ENCODE assay signal across 1 fruit fly cellular context in genomic region chrX:6983500-6984320, dm6.
A peak's percentile ranks its signal among the peaks of the same experiment; 100 is the strongest.
TF ChIP-seq lines count a peak whose summit lies in the region.

No protein-coding gene starts in this region.

TF ChIP-seq in whole organism, embryonic, 481 proteins besides CTCF, POLR2A, EP300 and RAD21 (continued from another document):
- no peak for TF ChIP-seq pzg (GFP tag; optimal IDR thresholded peaks at IDR 0.05; lab: Kevin White, UChicago)
- no peak for TF ChIP-seq luna (GFP tag; optimal IDR thresholded peaks at IDR 0.05; lab: Kevin White, UChicago)
- no peak for TF ChIP-seq Spps (tag; optimal IDR thresholded peaks at IDR 0.05; lab: Kevin White, UChicago)
- TF ChIP-seq run (tag; optimal IDR thresholded peaks at IDR 0.05; lab: Kevin White, UChicago): no peak
- no peak for TF ChIP-seq CG17912 (GFP tag; optimal IDR thresholded peaks at IDR 0.05; lab: Kevin White, UChicago)
- no peak for TF ChIP-seq CG1792 (GFP tag; optimal IDR thresholded peaks at IDR 0.05; lab: Kevin White, UChicago)
- no peak for TF ChIP-seq CG31365 (tag; optimal IDR thresholded peaks at IDR 0.05; lab: Kevin White, UChicago)
- TF ChIP-seq Ravus (GFP tag; IDR thresholded peaks at IDR 0.05; lab: Robert Waterston, UW): no peak
- TF ChIP-seq trem (tag; optimal IDR thresholded peaks at IDR 0.05; lab: Kevin White, UChicago): no peak
- TF ChIP-seq D19A (tag; optimal IDR thresholded peaks at IDR 0.05; lab: Kevin White, UChicago): peak; percentile 10
- TF ChIP-seq CG10565 (GFP tag; optimal IDR thresholded peaks at IDR 0.05; lab: Kevin White, UChicago): no peak
- no peak for TF ChIP-seq onecut (GFP tag; IDR thresholded peaks at IDR 0.05; lab: Robert Waterston, UW)
- no peak for TF ChIP-seq ase (GFP tag; IDR thresholded peaks at IDR 0.05; lab: Robert Waterston, UW)
- TF ChIP-seq ato (GFP tag; IDR thresholded peaks at IDR 0.05; lab: Robert Waterston, UW; ENCODE audit: partially characterized antibody): no peak
- no peak for TF ChIP-seq usp (GFP tag; optimal IDR thresholded peaks at IDR 0.05; lab: Kevin White, UChicago)
- TF ChIP-seq CG1602 (GFP tag; optimal IDR thresholded peaks at IDR 0.05; lab: Kevin White, UChicago): no peak
- TF ChIP-seq CG11560 (tag; IDR thresholded peaks at IDR 0.05; lab: Robert Waterston, UW): no peak
- TF ChIP-seq Jarid2 (GFP tag; optimal IDR thresholded peaks at IDR 0.05; lab: Kevin White, UChicago): no peak
- no peak for TF ChIP-seq stc (GFP tag; IDR thresholded peaks at IDR 0.05; lab: Robert Waterston, UW)
- no peak for TF ChIP-seq lov (optimal IDR thresholded peaks at IDR 0.05; lab: Kevin White, UChicago)
- TF ChIP-seq lov (GFP tag; IDR thresholded peaks at IDR 0.05; lab: Robert Waterston, UW): no peak
- peak; percentile 44 for TF ChIP-seq CG15696 (tag; optimal IDR thresholded peaks at IDR 0.05; lab: Kevin White, UChicago)
- TF ChIP-seq tup (GFP tag; optimal IDR thresholded peaks at IDR 0.05; lab: Kevin White, UChicago): no peak
- TF ChIP-seq vfl (GFP tag; optimal IDR thresholded peaks at IDR 0.05; lab: Kevin White, UChicago): no peak
- TF ChIP-seq CG14965 (GFP tag; optimal IDR thresholded peaks at IDR 0.05; lab: Kevin White, UChicago; ENCODE audit: borderline replicate concordance): no peak
- peak; percentile 29 for TF ChIP-seq phol (tag; optimal IDR thresholded peaks at IDR 0.05; lab: Kevin White, UChicago)
- 0 out of 2 replicates have a peak, but pooled peaks have one; percentile 10 for TF ChIP-seq Ptx1 (GFP tag; IDR thresholded peaks at IDR 0.05; lab: Robert Waterston, UW)
- TF ChIP-seq CG18619 (GFP tag; optimal IDR thresholded peaks at IDR 0.05; lab: Kevin White, UChicago): no peak
- no peak for TF ChIP-seq Doc2 (GFP tag; IDR thresholded peaks at IDR 0.05; lab: Robert Waterston, UW)
- no peak for TF ChIP-seq CG14441 (GFP tag; IDR thresholded peaks at IDR 0.05; lab: Robert Waterston, UW)
- TF ChIP-seq mirr (GFP tag; optimal IDR thresholded peaks at IDR 0.05; lab: Kevin White, UChicago): no peak
- TF ChIP-seq zen2 (GFP tag; IDR thresholded peaks at IDR 0.05; lab: Robert Waterston, UW; ENCODE audit: partially characterized antibody): no peak
- TF ChIP-seq CG17361 (GFP tag; IDR thresholded peaks at IDR 0.05; lab: Robert Waterston, UW): peak; percentile 38; the same call in 1 of the 3 replicates
- TF ChIP-seq CG9437 (GFP tag; optimal IDR thresholded peaks at IDR 0.05; lab: Kevin White, UChicago): no peak
- no peak for TF ChIP-seq CG12155 (GFP tag; optimal IDR thresholded peaks at IDR 0.05; lab: Kevin White, UChicago)
- TF ChIP-seq CG6689 (GFP tag; IDR thresholded peaks at IDR 0.05; lab: Robert Waterston, UW): 0 out of 2 replicates have a peak, but pooled peaks have one; percentile 8
- no peak for TF ChIP-seq CG3995 (GFP tag; optimal IDR thresholded peaks at IDR 0.05; lab: Kevin White, UChicago)
- TF ChIP-seq Sin3A (optimal IDR thresholded peaks at IDR 0.05; lab: Kevin White, UChicago): no peak
- no peak for TF ChIP-seq Dbx (GFP tag; IDR thresholded peaks at IDR 0.05; lab: Robert Waterston, UW)
- no peak for TF ChIP-seq hkb (optimal IDR thresholded peaks at IDR 0.05; lab: Kevin White, UChicago)
- no peak for TF ChIP-seq hkb (GFP tag; IDR thresholded peaks at IDR 0.05; lab: Robert Waterston, UW)
- no peak for TF ChIP-seq btn (GFP tag; optimal IDR thresholded peaks at IDR 0.05; lab: Kevin White, UChicago)
- no peak for TF ChIP-seq CG33213 (GFP tag; optimal IDR thresholded peaks at IDR 0.05; lab: Kevin White, UChicago)
- no peak for TF ChIP-seq CG7745 (tag; optimal IDR thresholded peaks at IDR 0.05; lab: Kevin White, UChicago)
- no peak for TF ChIP-seq ttk (GFP tag; IDR thresholded peaks at IDR 0.05; lab: Robert Waterston, UW)
- peak; percentile 1 for TF ChIP-seq CG8388 (GFP tag; optimal IDR thresholded peaks at IDR 0.05; lab: Kevin White, UChicago)
- TF ChIP-seq tx (GFP tag; optimal IDR thresholded peaks at IDR 0.05; lab: Kevin White, UChicago): no peak
- no peak for TF ChIP-seq Opbp (GFP tag; IDR thresholded peaks at IDR 0.05; lab: Robert Waterston, UW; ENCODE audit: partially characterized antibody)
- TF ChIP-seq CG12104 (GFP tag; optimal IDR thresholded peaks at IDR 0.05; lab: Kevin White, UChicago): no peak
- no peak for TF ChIP-seq ac (GFP tag; optimal IDR thresholded peaks at IDR 0.05; lab: Kevin White, UChicago)
- TF ChIP-seq nau (GFP tag; optimal IDR thresholded peaks at IDR 0.05; lab: Kevin White, UChicago): no peak
- TF ChIP-seq CG9817 (tag; optimal IDR thresholded peaks at IDR 0.05; lab: Kevin White, UChicago): no peak
- TF ChIP-seq Ada2b (GFP tag; IDR thresholded peaks at IDR 0.05; lab: Robert Waterston, UW): no peak
- TF ChIP-seq salm (tag; optimal IDR thresholded peaks at IDR 0.05; lab: Kevin White, UChicago): no peak
- no peak for TF ChIP-seq gro (GFP tag; optimal IDR thresholded peaks at IDR 0.05; lab: Kevin White, UChicago)
- no peak for TF ChIP-seq prd (optimal IDR thresholded peaks at IDR 0.05; lab: Kevin White, UChicago)
- TF ChIP-seq prd (GFP tag; IDR thresholded peaks at IDR 0.05; lab: Robert Waterston, UW): peak; percentile 36; the same call in 2 of the 3 replicates
- no peak for TF ChIP-seq Lpt (GFP tag; optimal IDR thresholded peaks at IDR 0.05; lab: Kevin White, UChicago)
- no peak for TF ChIP-seq Tbp (GFP tag; optimal IDR thresholded peaks at IDR 0.05; lab: Kevin White, UChicago)
- peak; percentile 27 for TF ChIP-seq nmo (GFP tag; optimal IDR thresholded peaks at IDR 0.05; lab: Kevin White, UChicago)
- TF ChIP-seq CG10543 (GFP tag; optimal IDR thresholded peaks at IDR 0.05; lab: Kevin White, UChicago): no peak
- TF ChIP-seq cato (GFP tag; optimal IDR thresholded peaks at IDR 0.05; lab: Kevin White, UChicago; ENCODE audit: borderline replicate concordance): no peak
- no peak for TF ChIP-seq da (GFP tag; optimal IDR thresholded peaks at IDR 0.05; lab: Kevin White, UChicago)
- TF ChIP-seq CG31224 (GFP tag; IDR thresholded peaks at IDR 0.05; lab: Robert Waterston, UW): no peak
- TF ChIP-seq mld (GFP tag; IDR thresholded peaks at IDR 0.05; lab: Robert Waterston, UW; ENCODE audit: partially characterized antibody): no peak
- TF ChIP-seq CG1603 (tag; optimal IDR thresholded peaks at IDR 0.05; lab: Kevin White, UChicago): no peak
- TF ChIP-seq bcd (GFP tag; optimal IDR thresholded peaks at IDR 0.05; lab: Kevin White, UChicago): peak; percentile 3
- TF ChIP-seq kay (GFP tag; optimal IDR thresholded peaks at IDR 0.05; lab: Kevin White, UChicago): no peak
- peak; percentile 57; the same call in 1 of the 2 replicates for TF ChIP-seq Xrp1 (GFP tag; IDR thresholded peaks at IDR 0.05; lab: Robert Waterston, UW)
- TF ChIP-seq Hr39 (optimal IDR thresholded peaks at IDR 0.05; lab: Kevin White, UChicago): no peak
- TF ChIP-seq sens-2 (GFP tag; IDR thresholded peaks at IDR 0.05; lab: Robert Waterston, UW): no peak
- TF ChIP-seq Dip3 (GFP tag; optimal IDR thresholded peaks at IDR 0.05; lab: Kevin White, UChicago): no peak
- TF ChIP-seq Nf-YC (tag; optimal IDR thresholded peaks at IDR 0.05; lab: Kevin White, UChicago): no peak
- no peak for TF ChIP-seq CG6175 (GFP tag; IDR thresholded peaks at IDR 0.05; lab: Robert Waterston, UW)
- TF ChIP-seq CG32772 (GFP tag; IDR thresholded peaks at IDR 0.05; lab: Robert Waterston, UW): no peak
- TF ChIP-seq CoRest (tag; optimal IDR thresholded peaks at IDR 0.05; lab: Kevin White, UChicago): no peak
- TF ChIP-seq tio (GFP tag; optimal IDR thresholded peaks at IDR 0.05; lab: Kevin White, UChicago): no peak
- no peak for TF ChIP-seq Xbp1 (GFP tag; optimal IDR thresholded peaks at IDR 0.05; lab: Kevin White, UChicago)
- no peak for TF ChIP-seq CG13624 (GFP tag; optimal IDR thresholded peaks at IDR 0.05; lab: Kevin White, UChicago)
- peak; percentile 32; the same call in 1 of the 2 replicates for TF ChIP-seq Drgx (GFP tag; IDR thresholded peaks at IDR 0.05; lab: Robert Waterston, UW)
- no peak for TF ChIP-seq sna (GFP tag; IDR thresholded peaks at IDR 0.05; lab: Robert Waterston, UW; ENCODE audit: partially characterized antibody)
- TF ChIP-seq peb (GFP tag; IDR thresholded peaks at IDR 0.05; lab: Robert Waterston, UW): no peak
- TF ChIP-seq sisA (GFP tag; IDR thresholded peaks at IDR 0.05; lab: Robert Waterston, UW): no peak
- no peak for TF ChIP-seq en (GFP tag; optimal IDR thresholded peaks at IDR 0.05; lab: Kevin White, UChicago)
- TF ChIP-seq lilli (GFP tag; optimal IDR thresholded peaks at IDR 0.05; lab: Kevin White, UChicago): no peak
- TF ChIP-seq D19B (GFP tag; optimal IDR thresholded peaks at IDR 0.05; lab: Kevin White, UChicago): no peak
- TF ChIP-seq repo (GFP tag; optimal IDR thresholded peaks at IDR 0.05; lab: Kevin White, UChicago): no peak
- TF ChIP-seq pita (GFP tag; optimal IDR thresholded peaks at IDR 0.05; lab: Kevin White, UChicago): no peak
- no peak for TF ChIP-seq CG4282 (GFP tag; optimal IDR thresholded peaks at IDR 0.05; lab: Kevin White, UChicago)
- no peak for TF ChIP-seq HmgD (GFP tag; optimal IDR thresholded peaks at IDR 0.05; lab: Kevin White, UChicago)
- no peak for TF ChIP-seq CG13424 (tag; optimal IDR thresholded peaks at IDR 0.05; lab: Kevin White, UChicago)
- TF ChIP-seq CG17385 (GFP tag; optimal IDR thresholded peaks at IDR 0.05; lab: Kevin White, UChicago): no peak
- TF ChIP-seq CG9932 (GFP tag; IDR thresholded peaks at IDR 0.05; lab: Robert Waterston, UW): no peak
- TF ChIP-seq Bteb2 (GFP tag; optimal IDR thresholded peaks at IDR 0.05; lab: Kevin White, UChicago): no peak
- no peak for TF ChIP-seq Side (GFP tag; optimal IDR thresholded peaks at IDR 0.05; lab: Kevin White, UChicago)
- no peak for TF ChIP-seq CG2202 (tag; optimal IDR thresholded peaks at IDR 0.05; lab: Kevin White, UChicago)
- TF ChIP-seq BEAF-32 (GFP tag; optimal IDR thresholded peaks at IDR 0.05; lab: Kevin White, UChicago): peak; percentile 5
- no peak for TF ChIP-seq sd (tag; optimal IDR thresholded peaks at IDR 0.05; lab: Kevin White, UChicago)
- no peak for TF ChIP-seq Neu2 (GFP tag; optimal IDR thresholded peaks at IDR 0.05; lab: Kevin White, UChicago; ENCODE audit: borderline replicate concordance)
- no peak for TF ChIP-seq Adf1 (GFP tag; IDR thresholded peaks at IDR 0.05; lab: Robert Waterston, UW)
- no peak for TF ChIP-seq ci (GFP tag; IDR thresholded peaks at IDR 0.05; lab: Robert Waterston, UW)
- TF ChIP-seq danr (GFP tag; IDR thresholded peaks at IDR 0.05; lab: Robert Waterston, UW): no peak
- no peak for TF ChIP-seq mam (GFP tag; optimal IDR thresholded peaks at IDR 0.05; lab: Kevin White, UChicago)
- TF ChIP-seq cwo (GFP tag; optimal IDR thresholded peaks at IDR 0.05; lab: Kevin White, UChicago): no peak
- TF ChIP-seq dan (GFP tag; IDR thresholded peaks at IDR 0.05; lab: Robert Waterston, UW): no peak
- TF ChIP-seq pb (GFP tag; optimal IDR thresholded peaks at IDR 0.05; lab: Kevin White, UChicago): no peak
- no peak for TF ChIP-seq Mad (GFP tag; optimal IDR thresholded peaks at IDR 0.05; lab: Kevin White, UChicago)
- TF ChIP-seq Myb (GFP tag; optimal IDR thresholded peaks at IDR 0.05; lab: Kevin White, UChicago): no peak
- no peak for TF ChIP-seq Rx (GFP tag; IDR thresholded peaks at IDR 0.05; lab: Robert Waterston, UW)
- TF ChIP-seq Hmx (GFP tag; optimal IDR thresholded peaks at IDR 0.05; lab: Kevin White, UChicago): no peak
- TF ChIP-seq Chrac-16 (GFP tag; optimal IDR thresholded peaks at IDR 0.05; lab: Kevin White, UChicago): no peak
- no peak for TF ChIP-seq Hr51 (GFP tag; optimal IDR thresholded peaks at IDR 0.05; lab: Kevin White, UChicago)
- no peak for TF ChIP-seq jigr1 (GFP tag; IDR thresholded peaks at IDR 0.05; lab: Robert Waterston, UW)
- no peak for TF ChIP-seq Lim3 (GFP tag; IDR thresholded peaks at IDR 0.05; lab: Robert Waterston, UW)
- no peak for TF ChIP-seq CG12659 (GFP tag; optimal IDR thresholded peaks at IDR 0.05; lab: Kevin White, UChicago)
- TF ChIP-seq Dref (GFP tag; IDR thresholded peaks at IDR 0.05; lab: Robert Waterston, UW): peak; percentile 25; the same call in 1 of the 2 replicates
- TF ChIP-seq YL-1 (GFP tag; optimal IDR thresholded peaks at IDR 0.05; lab: Kevin White, UChicago): no peak
- TF ChIP-seq crol (GFP tag; IDR thresholded peaks at IDR 0.05; lab: Robert Waterston, UW): peak; percentile 55; the same call in 1 of the 2 replicates
- TF ChIP-seq CG16779 (GFP tag; IDR thresholded peaks at IDR 0.05; lab: Robert Waterston, UW): no peak
- TF ChIP-seq Hr78 (GFP tag; optimal IDR thresholded peaks at IDR 0.05; lab: Kevin White, UChicago): no peak
- TF ChIP-seq kni (GFP tag; optimal IDR thresholded peaks at IDR 0.05; lab: Kevin White, UChicago): peak; percentile 49
- TF ChIP-seq ash1 (GFP tag; optimal IDR thresholded peaks at IDR 0.05; lab: Kevin White, UChicago): no peak
- no peak for TF ChIP-seq ranshi (GFP tag; IDR thresholded peaks at IDR 0.05; lab: Robert Waterston, UW)
- no peak for TF ChIP-seq E2f2 (GFP tag; IDR thresholded peaks at IDR 0.05; lab: Robert Waterston, UW)
- no peak for TF ChIP-seq CG12942 (GFP tag; optimal IDR thresholded peaks at IDR 0.05; lab: Kevin White, UChicago)
- TF ChIP-seq chif (GFP tag; optimal IDR thresholded peaks at IDR 0.05; lab: Kevin White, UChicago): no peak
- peak; percentile 38 for TF ChIP-seq CG17829 (tag; optimal IDR thresholded peaks at IDR 0.05; lab: Kevin White, UChicago)
- TF ChIP-seq emc (GFP tag; optimal IDR thresholded peaks at IDR 0.05; lab: Kevin White, UChicago): no peak
- TF ChIP-seq CG10274 (GFP tag; optimal IDR thresholded peaks at IDR 0.05; lab: Kevin White, UChicago): no peak
- no peak for TF ChIP-seq cas (GFP tag; IDR thresholded peaks at IDR 0.05; lab: Robert Waterston, UW)
- TF ChIP-seq Lhr (GFP tag; optimal IDR thresholded peaks at IDR 0.05; lab: Kevin White, UChicago): no peak
- no peak for TF ChIP-seq org-1 (GFP tag; optimal IDR thresholded peaks at IDR 0.05; lab: Kevin White, UChicago)
- TF ChIP-seq z (GFP tag; IDR thresholded peaks at IDR 0.05; lab: Robert Waterston, UW): no peak
